Fruit fly (Drosophila melanogaster) whole organism, prepupa: ENCODE data around the gene Polr2C.

Source experiments
- CG10669 ChIP-seq: fragments of 200-800 bp; sonication (Bioruptor generic); optimal IDR thresholded peaks from 3 replicates; lab custom pipeline; 2018; ENCODE audit warnings: missing biosample characterization, mild to moderate bottlenecking, missing genetic modification characterization, moderate library complexity
- CG11294 ChIP-seq: fragments of 200-800 bp; sonication (Bioruptor generic); IDR thresholded peaks from 2 replicates; pipeline ENCODE4 v1.3.6; 2022; ENCODE audit warnings: missing biosample characterization, missing genetic modification characterization
- CG34406 ChIP-seq: fragments of 200-800 bp; sonication (Bioruptor generic); optimal IDR thresholded peaks from 3 replicates; lab custom pipeline; 2016; ENCODE audit warnings: missing biosample characterization, missing genetic modification characterization
- CG6276 ChIP-seq: fragments of 200-800 bp; sonication (Bioruptor generic); optimal IDR thresholded peaks from 2 replicates; lab custom pipeline; 2017; ENCODE audit warnings: missing biosample characterization, mild to moderate bottlenecking, missing genetic modification characterization
- CG7368 ChIP-seq: fragments of 200-800 bp; sonication (Bioruptor generic); optimal IDR thresholded peaks from 3 replicates; lab custom pipeline; 2016; ENCODE audit warnings: missing biosample characterization, missing genetic modification characterization
- CG8319 ChIP-seq: fragments of 200-800 bp; sonication (Bioruptor generic); optimal IDR thresholded peaks from 3 replicates; lab custom pipeline; 2016; ENCODE audit warnings: missing biosample characterization, missing genetic modification characterization
- Eip93F ChIP-seq: fragments of 200-800 bp; sonication (Bioruptor generic); optimal IDR thresholded peaks from 2 replicates; lab custom pipeline; 2016; ENCODE audit warnings: missing biosample characterization, mild to moderate bottlenecking, missing genetic modification characterization
- Gug ChIP-seq: fragments of 200-800 bp; sonication (Bioruptor generic); IDR thresholded peaks from 2 replicates; pipeline ENCODE4 v1.3.6; 2022; ENCODE audit warnings: missing biosample characterization, missing genetic modification characterization
- Hr39 ChIP-seq: fragments of 200-800 bp; sonication (Bioruptor generic); optimal IDR thresholded peaks from 2 replicates; lab custom pipeline; 2016; ENCODE audit warnings: missing biosample characterization, missing genetic modification characterization
- fkh ChIP-seq: fragments of 200-800 bp; sonication (Bioruptor generic); optimal IDR thresholded peaks from 3 replicates; lab custom pipeline; 2017; ENCODE audit warnings: missing biosample characterization, mild to moderate bottlenecking, missing genetic modification characterization, moderate library complexity

DNA sequence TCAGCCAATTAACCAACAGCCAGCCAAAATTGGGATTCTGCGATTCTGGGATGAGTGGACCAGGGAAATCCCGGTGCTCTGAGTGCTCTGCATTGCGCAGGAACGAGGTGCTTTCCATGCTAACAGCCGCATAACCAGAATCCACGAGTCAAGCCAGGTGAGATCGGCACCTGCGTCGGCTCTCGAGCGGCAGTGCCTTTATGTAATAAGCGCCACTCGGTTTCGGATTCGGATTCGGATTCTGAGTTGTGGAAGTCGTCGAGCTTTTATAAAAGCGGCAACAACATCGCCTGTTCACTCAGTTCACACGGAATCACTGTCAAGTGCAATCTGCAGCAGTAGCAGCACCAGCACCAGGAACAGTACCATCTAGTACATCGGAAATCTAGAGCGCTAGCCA, 12.2 kb upstream of the Polr2C start, which contains the start of gene b:
- TF ChIP-seq CG10669 (no peak), CG34406 (GFP tag; lab: Kevin White, UChicago) (no peak), Gug (GFP tag; lab: Robert Waterston, UW) (no peak), Hr39 (no peak), CG8319 (GFP tag; lab: Kevin White, UChicago) (no peak), fkh (GFP tag; lab: Kevin White, UChicago) (no peak), Eip93F (GFP tag; lab: Kevin White, UChicago) (no peak), CG6276 (GFP tag; lab: Kevin White, UChicago) (no peak), CG11294 (GFP tag; lab: Robert Waterston, UW) (no peak), CG7368 (no peak)
